Worm (Caenorhabditis elegans) whole organism, L2 larva: ENCODE results near the gene F31F7.2.

Experiments used
- fos-1 ChIP-seq: fragments of 150-350 bp; optimal IDR thresholded peaks from 2 replicates; lab custom pipeline; 2014; ENCODE audit warnings: missing biosample characterization, missing genetic modification characterization
- lin-11 ChIP-seq: fragments of 150-350 bp; sonication (generic microtip); optimal IDR thresholded peaks from 2 replicates; lab custom pipeline; 2014; ENCODE audit warnings: missing biosample characterization, missing genetic modification characterization, inconsistent platforms, mixed read lengths
- lsy-2 ChIP-seq, 2 experiments: fragments of 150-350 bp in 1 of 2; sonication (generic microtip) in 1 of 2; optimal IDR thresholded peaks; 2 replicates each; lab custom pipeline; 2014 to 2017; ENCODE audit warnings: missing biosample characterization in 2 of 2, missing genetic modification characterization in 2 of 2
- mdl-1 ChIP-seq, 2 experiments: fragments of 150-350 bp in 1 of 2; sonication (generic microtip) in 1 of 2; optimal IDR thresholded peaks; 2 replicates each; lab custom pipeline; 2017; ENCODE audit warnings: missing biosample characterization in 2 of 2, missing genetic modification characterization in 2 of 2
- sma-9 ChIP-seq, 2 experiments: fragments of 150-350 bp in 1 of 2; sonication (generic microtip) in 1 of 2; optimal IDR thresholded peaks; 2 replicates each; lab custom pipeline; 2014 to 2016; ENCODE audit warnings: missing genetic modification characterization in 2 of 2, mild to moderate bottlenecking in 1 of 2, missing biosample characterization in 1 of 2, missing compliant biosample characterization in 1 of 2, missing genetic modification reagents in 1 of 2, moderate library complexity in 1 of 2
- snpc-4 ChIP-seq: fragments of 150-350 bp; optimal IDR thresholded peaks from 2 replicates; lab custom pipeline; 2014; ENCODE audit warnings: missing biosample characterization, missing genetic modification characterization
- ztf-4 ChIP-seq: fragments of 150-350 bp; optimal IDR thresholded peaks from 2 replicates; lab custom pipeline; 2014; ENCODE audit warnings: missing biosample characterization, missing genetic modification characterization

- TF ChIP-seq snpc-4 (no peak), lin-11 (no peak), ztf-4 (no peak), mdl-1 (tag; optimal IDR thresholded peaks at IDR 0.05; lab: Kevin White, UChicago) (no peak), sma-9 (GFP tag; optimal IDR thresholded peaks at IDR 0.05; lab: Kevin White, UChicago) (no peak), sma-9 (tag; optimal IDR thresholded peaks at IDR 0.05; lab: Kevin White, UChicago) (no peak), lsy-2 (tag; optimal IDR thresholded peaks at IDR 0.05; lab: Kevin White, UChicago) (no peak), fos-1 (tag; lab: Kevin White, UChicago) (no peak)
Observed at ce11 chrV:6286343-6286742, 15.7 kb downstream of the F31F7.2 start, which contains the start of gene srn-1.
